Worm (Caenorhabditis elegans) whole organism, L2 larva: Measurements from ENCODE around the gene nhr-255.
A peak's percentile ranks its signal among the peaks of the same experiment; 100 is the strongest.

Experiments used
- C34F6.9 ChIP-seq: fragments of 150-350 bp; optimal IDR thresholded peaks from 2 replicates; lab custom pipeline; 2014; ENCODE audit warnings: missing biosample characterization, missing genetic modification characterization
- F13H6.1 ChIP-seq: sonication (generic microtip); optimal IDR thresholded peaks from 2 replicates; lab custom pipeline; 2016; ENCODE audit warnings: missing genetic modification characterization, missing compliant biosample characterization
- R02D3.7 ChIP-seq: fragments of 150-350 bp; optimal IDR thresholded peaks from 2 replicates; lab custom pipeline; 2014; ENCODE audit warnings: missing biosample characterization, missing genetic modification characterization
- Y55F3AM.14 ChIP-seq: fragments of 200-800 bp; sonication (Bioruptor generic); optimal IDR thresholded peaks from 2 replicates; lab custom pipeline; 2018; ENCODE audit warnings: mild to moderate bottlenecking, missing genetic modification characterization, missing compliant biosample characterization
- ZK546.5 ChIP-seq: sonication (generic microtip); optimal IDR thresholded peaks from 2 replicates; lab custom pipeline; 2017; ENCODE audit warnings: missing biosample characterization, missing genetic modification characterization
- alr-1 ChIP-seq: fragments of 150-350 bp; optimal IDR thresholded peaks from 2 replicates; lab custom pipeline; 2014; ENCODE audit warnings: missing biosample characterization, missing genetic modification characterization
- aly-2 ChIP-seq: fragments of 150-350 bp; optimal IDR thresholded peaks from 2 replicates; lab custom pipeline; 2014; ENCODE audit warnings: missing biosample characterization, missing genetic modification characterization
- ama-1 ChIP-seq: fragments of 150-350 bp; optimal IDR thresholded peaks from 2 replicates; lab custom pipeline; 2018; ENCODE audit warnings: inconsistent platforms
- blmp-1 ChIP-seq: sonication (generic microtip); optimal IDR thresholded peaks from 2 replicates; lab custom pipeline; 2017; ENCODE audit warnings: missing genetic modification characterization, mild to moderate bottlenecking, missing compliant biosample characterization, antibody characterized with exemption, moderate library complexity; ENCODE audit not compliant: insufficient read depth
- ceh-82 ChIP-seq: fragments of 150-350 bp; optimal IDR thresholded peaks from 2 replicates; lab custom pipeline; 2014; ENCODE audit warnings: missing biosample characterization, missing genetic modification characterization
- crh-2 ChIP-seq: sonication (generic microtip); optimal IDR thresholded peaks from 2 replicates; lab custom pipeline; 2017; ENCODE audit warnings: missing biosample characterization, missing genetic modification characterization
- dmd-4 ChIP-seq: sonication (generic microtip); optimal IDR thresholded peaks from 2 replicates; lab custom pipeline; 2017; ENCODE audit warnings: missing biosample characterization, missing genetic modification characterization
- egl-27 ChIP-seq: sonication (generic microtip); optimal IDR thresholded peaks from 3 replicates; lab custom pipeline; 2017; ENCODE audit warnings: missing biosample characterization, missing genetic modification reagents, missing genetic modification characterization
- elt-3 ChIP-seq: sonication (generic microtip); optimal IDR thresholded peaks from 2 replicates; lab custom pipeline; 2017; ENCODE audit warnings: missing biosample characterization, missing genetic modification characterization
- fos-1 ChIP-seq: fragments of 150-350 bp; optimal IDR thresholded peaks from 2 replicates; lab custom pipeline; 2014; ENCODE audit warnings: missing biosample characterization, missing genetic modification characterization
- gmeb-1 ChIP-seq: fragments of 150-350 bp; optimal IDR thresholded peaks from 2 replicates; lab custom pipeline; 2014; ENCODE audit warnings: missing biosample characterization, missing genetic modification characterization
- lin-11 ChIP-seq: fragments of 150-350 bp; sonication (generic microtip); optimal IDR thresholded peaks from 2 replicates; lab custom pipeline; 2014; ENCODE audit warnings: missing biosample characterization, missing genetic modification characterization, inconsistent platforms, mixed read lengths
- lin-13 ChIP-seq: fragments of 150-350 bp; optimal IDR thresholded peaks from 2 replicates; lab custom pipeline; 2014; ENCODE audit warnings: missing biosample characterization, missing genetic modification reagents, missing genetic modification characterization
- lsy-2 ChIP-seq, 2 experiments: fragments of 150-350 bp in 1 of 2; sonication (generic microtip) in 1 of 2; optimal IDR thresholded peaks; 2 replicates each; lab custom pipeline; 2014 to 2017; ENCODE audit warnings: missing biosample characterization in 2 of 2, missing genetic modification characterization in 2 of 2
- mdl-1 ChIP-seq, 2 experiments: fragments of 150-350 bp in 1 of 2; sonication (generic microtip) in 1 of 2; optimal IDR thresholded peaks; 2 replicates each; lab custom pipeline; 2017; ENCODE audit warnings: missing biosample characterization in 2 of 2, missing genetic modification characterization in 2 of 2
- nhr-10 ChIP-seq: sonication (generic microtip); optimal IDR thresholded peaks from 2 replicates; lab custom pipeline; 2017; ENCODE audit warnings: missing biosample characterization, missing genetic modification characterization
- nhr-11 ChIP-seq: fragments of 150-350 bp; optimal IDR thresholded peaks from 2 replicates; lab custom pipeline; 2014; ENCODE audit warnings: missing biosample characterization, missing genetic modification characterization
- nhr-12 ChIP-seq: fragments of 150-350 bp; optimal IDR thresholded peaks from 2 replicates; lab custom pipeline; 2014; ENCODE audit warnings: missing biosample characterization, missing genetic modification characterization
- nhr-129 ChIP-seq: fragments of 150-350 bp; optimal IDR thresholded peaks from 2 replicates; lab custom pipeline; 2014; ENCODE audit warnings: missing biosample characterization, missing genetic modification characterization
- nhr-23 ChIP-seq: fragments of 150-350 bp; optimal IDR thresholded peaks from 2 replicates; lab custom pipeline; 2014; ENCODE audit warnings: missing biosample characterization, missing genetic modification reagents, missing genetic modification characterization
- nhr-237 ChIP-seq: fragments of 150-350 bp; optimal IDR thresholded peaks from 2 replicates; lab custom pipeline; 2014; ENCODE audit warnings: missing biosample characterization, missing genetic modification characterization
- nhr-25 ChIP-seq: fragments of 150-350 bp; sonication (generic microtip); optimal IDR thresholded peaks from 3 replicates; lab custom pipeline; 2014; ENCODE audit warnings: missing biosample characterization, missing genetic modification characterization
- nhr-6 ChIP-seq: fragments of 150-350 bp; optimal IDR thresholded peaks from 2 replicates; lab custom pipeline; 2014; ENCODE audit warnings: missing biosample characterization, missing genetic modification characterization
- nhr-77 ChIP-seq: fragments of 150-350 bp; optimal IDR thresholded peaks from 2 replicates; lab custom pipeline; 2014; ENCODE audit warnings: missing biosample characterization, missing genetic modification characterization
- sem-4 ChIP-seq: fragments of 150-350 bp; optimal IDR thresholded peaks from 2 replicates; lab custom pipeline; 2014; ENCODE audit warnings: missing biosample characterization, missing genetic modification reagents, missing genetic modification characterization
- sma-3 ChIP-seq: sonication (generic microtip); optimal IDR thresholded peaks from 2 replicates; lab custom pipeline; 2016; ENCODE audit warnings: missing genetic modification reagents, missing genetic modification characterization, missing compliant biosample characterization
- sma-9 ChIP-seq, 2 experiments: fragments of 150-350 bp in 1 of 2; sonication (generic microtip) in 1 of 2; optimal IDR thresholded peaks; 2 replicates each; lab custom pipeline; 2014 to 2016; ENCODE audit warnings: missing genetic modification characterization in 2 of 2, mild to moderate bottlenecking in 1 of 2, missing biosample characterization in 1 of 2, missing compliant biosample characterization in 1 of 2, missing genetic modification reagents in 1 of 2, moderate library complexity in 1 of 2
- snpc-4 ChIP-seq: fragments of 150-350 bp; optimal IDR thresholded peaks from 2 replicates; lab custom pipeline; 2014; ENCODE audit warnings: missing biosample characterization, missing genetic modification characterization
- unc-39 ChIP-seq: fragments of 150-350 bp; optimal IDR thresholded peaks from 2 replicates; lab custom pipeline; 2014; ENCODE audit warnings: missing biosample characterization, missing genetic modification characterization
- unc-55 ChIP-seq: fragments of 150-350 bp; sonication (generic microtip); optimal IDR thresholded peaks from 3 replicates; lab custom pipeline; 2014; ENCODE audit warnings: missing biosample characterization, missing genetic modification reagents, missing genetic modification characterization
- zag-1 ChIP-seq: fragments of 150-350 bp; optimal IDR thresholded peaks from 2 replicates; lab custom pipeline; 2014; ENCODE audit warnings: missing biosample characterization, missing genetic modification characterization
- ztf-11 ChIP-seq: sonication (generic microtip); optimal IDR thresholded peaks from 2 replicates; lab custom pipeline; 2017; ENCODE audit warnings: missing biosample characterization, missing genetic modification characterization

The nhr-255 gene

DNA sequence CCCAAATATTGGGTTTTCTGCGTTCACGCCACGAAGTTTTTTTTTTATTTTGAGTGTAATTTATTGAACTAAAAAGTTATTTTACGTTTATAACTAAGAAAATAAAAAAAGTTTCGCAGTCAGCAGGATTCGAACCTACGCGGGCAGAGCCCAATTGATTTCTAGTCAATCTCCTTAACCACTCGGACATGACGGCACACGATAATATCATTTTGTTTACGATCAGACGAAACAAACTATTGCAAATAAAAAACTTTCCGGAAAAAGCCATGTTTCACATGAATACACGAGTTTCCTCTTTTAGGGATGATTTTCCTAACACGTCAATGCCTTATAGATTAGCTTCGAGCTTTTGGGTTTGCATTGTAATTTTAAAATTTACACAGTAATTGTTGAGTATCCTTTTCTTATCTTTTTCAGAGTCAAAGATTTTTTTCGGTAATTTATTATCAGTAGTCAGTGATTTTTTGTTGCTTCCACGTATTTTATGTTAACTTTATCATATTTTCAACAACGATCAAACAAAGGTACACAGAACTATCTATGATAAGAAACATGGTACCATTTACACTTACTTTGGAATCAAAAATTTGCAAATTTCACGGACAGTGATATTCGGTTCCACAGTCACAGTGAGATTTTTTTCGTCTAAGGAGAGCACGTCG, 27.6 kb downstream of the nhr-255 start:
- TF ChIP-seq nhr-77 (tag; lab: Kevin White, UChicago) = no peak
- TF ChIP-seq fos-1 (tag; lab: Kevin White, UChicago) = peak; percentile 18

DNA sequence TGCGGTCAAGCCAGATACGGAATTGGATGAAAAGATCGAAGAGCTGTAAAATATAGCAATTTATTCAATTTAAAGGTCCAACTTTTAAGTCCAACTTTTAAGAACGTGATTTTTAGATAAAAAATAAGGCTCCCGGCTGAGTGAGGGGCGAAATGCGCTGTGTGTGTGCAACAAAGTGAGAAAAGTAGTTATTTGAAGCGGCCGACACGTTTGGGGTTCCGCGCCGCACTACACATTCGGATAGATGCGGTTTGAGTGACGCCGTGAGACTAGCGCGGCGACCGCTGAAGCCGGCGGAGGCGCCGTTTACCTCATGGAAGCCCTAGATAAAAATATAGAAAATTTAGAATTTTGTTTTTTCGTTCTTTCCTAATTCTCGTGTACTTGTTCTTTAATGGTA, 28.4 kb downstream of the nhr-255 start:
- TF ChIP-seq snpc-4 (tag; lab: Kevin White, UChicago) (peak; percentile 20), elt-3 (tag; lab: Kevin White, UChicago) (no peak), ZK546.5 (tag; lab: Kevin White, UChicago) (no peak), aly-2 (tag; lab: Kevin White, UChicago) (no peak), alr-1 (tag; lab: Kevin White, UChicago) (no peak)

DNA sequence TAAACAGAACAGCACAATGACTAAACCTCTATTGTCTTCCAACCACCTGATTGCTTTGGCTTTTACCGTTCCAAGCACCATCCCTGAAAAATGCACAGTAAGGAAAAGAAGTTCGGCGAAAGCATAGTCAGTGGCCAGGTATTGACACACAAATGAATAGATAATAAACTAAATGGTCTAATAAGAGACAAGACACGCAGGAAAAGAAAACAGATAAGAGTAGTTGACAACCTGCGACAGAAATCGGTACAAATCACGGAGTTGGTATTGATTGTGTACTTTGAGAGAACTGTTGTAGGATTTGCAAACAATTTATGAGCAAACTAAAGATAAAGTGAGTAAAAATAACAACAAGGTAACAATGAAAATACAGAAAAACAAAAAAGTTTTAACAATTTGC, 29.0 kb downstream of the nhr-255 start, which contains the start of gene Y7A5A.1:
Gene Y7A5A.1, minus strand, starts transcription at position 83 of the 400 bp plus-strand sequence.
- TF ChIP-seq fos-1 (tag; lab: Kevin White, UChicago) (peak; percentile 66), nhr-23 (no peak)

DNA sequence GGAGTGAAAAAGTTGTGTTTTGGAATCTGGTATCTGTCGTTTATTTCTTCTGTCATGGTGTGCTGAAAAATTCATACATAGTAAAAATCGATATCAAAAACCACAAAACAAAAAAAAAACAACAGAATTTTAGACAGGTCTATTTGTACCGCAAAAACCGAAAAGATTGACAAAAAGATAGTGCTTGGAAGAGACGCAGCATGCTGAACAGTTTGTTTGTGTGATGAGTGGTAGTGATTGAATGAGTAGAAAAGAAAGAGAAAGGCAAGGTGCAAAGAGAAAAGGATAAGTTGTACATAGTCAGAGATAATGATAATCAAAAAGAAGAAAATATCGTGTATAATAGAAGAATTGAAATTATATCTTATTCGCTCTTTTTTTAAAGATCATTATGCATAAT, 30.3 kb downstream of the nhr-255 start, which contains the start of gene Y7A5A.2:
Gene Y7A5A.2, minus strand, starts transcription at position 62 of the 400 bp plus-strand sequence.
- TF ChIP-seq blmp-1 (tag; lab: Kevin White, UChicago) (peak; percentile 54), sma-9 (GFP tag; optimal IDR thresholded peaks at IDR 0.05; lab: Kevin White, UChicago) (peak; percentile 12), sma-9 (tag; optimal IDR thresholded peaks at IDR 0.05; lab: Kevin White, UChicago) (no peak), nhr-129 (tag; lab: Kevin White, UChicago) (peak; percentile 11), nhr-237 (tag; lab: Kevin White, UChicago) (no peak), C34F6.9 (tag; lab: Kevin White, UChicago) (no peak), fos-1 (tag; lab: Kevin White, UChicago) (peak; percentile 35)

DNA sequence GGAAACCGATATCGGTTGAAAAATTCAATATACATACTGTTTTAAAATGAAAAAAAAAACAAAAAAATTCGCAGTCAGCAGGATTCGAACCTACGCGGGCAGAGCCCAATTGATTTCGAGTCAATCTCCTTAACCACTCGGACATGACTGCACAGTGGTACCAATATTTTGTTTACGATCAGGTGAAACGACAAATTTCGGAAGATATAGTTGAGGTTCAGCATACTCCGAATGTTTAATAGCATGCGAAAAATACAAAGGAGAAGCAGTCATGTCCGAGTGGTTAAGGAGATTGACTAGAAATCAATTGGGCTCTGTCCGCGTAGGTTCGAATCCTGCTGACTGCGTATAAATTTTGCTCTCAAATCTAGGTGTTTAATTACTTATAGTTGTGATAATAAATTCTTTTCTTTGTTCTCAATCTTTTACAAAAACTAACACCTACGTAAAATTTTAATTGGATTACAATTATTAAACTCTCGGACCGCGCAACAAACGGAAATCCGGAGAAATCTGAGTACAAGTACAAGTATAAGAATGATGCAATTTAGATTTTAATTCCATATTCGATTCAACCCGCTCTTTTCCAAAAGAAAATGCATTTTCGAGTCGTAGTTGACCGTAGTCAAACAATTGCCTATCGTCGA, 31.0 kb downstream of the nhr-255 start, which contains the start of gene Y7A5A.13:
Gene Y7A5A.13, plus strand, starts transcription at position 597 of the 647 bp plus-strand sequence.
- TF ChIP-seq snpc-4 (tag; lab: Kevin White, UChicago) (no peak), fos-1 (tag; lab: Kevin White, UChicago) (peak; percentile 12)

DNA sequence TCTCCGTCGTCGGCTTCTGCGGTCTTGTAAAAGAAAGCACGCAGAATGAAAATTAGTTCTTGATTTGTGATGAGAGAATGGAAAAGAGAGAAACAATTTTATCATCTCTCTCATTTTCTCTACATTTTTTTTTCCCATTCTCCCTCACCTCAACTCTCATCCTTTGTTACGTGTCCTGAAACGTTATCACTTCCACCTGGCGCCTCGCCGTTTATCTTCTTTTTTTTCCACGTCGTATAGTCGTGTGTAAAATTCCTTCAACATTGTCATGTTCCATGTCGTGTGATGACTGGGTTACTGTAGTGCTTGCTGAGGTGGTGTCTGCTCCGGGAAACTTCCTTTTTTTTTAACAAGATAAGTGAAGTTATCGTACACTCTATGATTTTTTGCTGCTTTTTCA, 37.1 kb downstream of the nhr-255 start:
- no peak for TF ChIP-seq ama-1 (lab: Kevin White, UChicago)
- no peak for TF ChIP-seq nhr-77 (tag; lab: Kevin White, UChicago)
- TF ChIP-seq alr-1 (tag; lab: Kevin White, UChicago) = no peak
- TF ChIP-seq mdl-1 (tag; optimal IDR thresholded peaks at IDR 0.05; lab: Kevin White, UChicago) = no peak
- no peak for TF ChIP-seq sem-4 (tag; lab: Kevin White, UChicago)
- peak; percentile 40 for TF ChIP-seq F13H6.1 (tag; lab: Kevin White, UChicago)
- TF ChIP-seq gmeb-1 (tag; lab: Kevin White, UChicago) = peak; percentile 25
- no peak for TF ChIP-seq nhr-237 (tag; lab: Kevin White, UChicago)
- peak; percentile 15 for TF ChIP-seq C34F6.9 (tag; lab: Kevin White, UChicago)
- TF ChIP-seq ZK546.5 (tag; lab: Kevin White, UChicago) = no peak
- TF ChIP-seq dmd-4 (tag; lab: Kevin White, UChicago) = no peak
- TF ChIP-seq zag-1 (tag; lab: Kevin White, UChicago) = no peak
- TF ChIP-seq sma-3 (GFP tag; lab: Kevin White, UChicago) = no peak
- peak; percentile 20 for TF ChIP-seq snpc-4 (tag; lab: Kevin White, UChicago)
- TF ChIP-seq ceh-82 (tag; lab: Kevin White, UChicago) = no peak
- TF ChIP-seq blmp-1 (tag; lab: Kevin White, UChicago) = no peak
- TF ChIP-seq unc-39 (tag; lab: Kevin White, UChicago) = no peak
- no peak for TF ChIP-seq egl-27 (tag; lab: Kevin White, UChicago)
- no peak for TF ChIP-seq nhr-10 (tag; lab: Kevin White, UChicago)
- TF ChIP-seq R02D3.7 (tag; lab: Kevin White, UChicago) = no peak
- peak; percentile 27 for TF ChIP-seq nhr-6 (tag; lab: Kevin White, UChicago)
- peak; percentile 23 for TF ChIP-seq lin-13 (GFP tag; lab: Kevin White, UChicago)
- no peak for TF ChIP-seq nhr-12 (tag; lab: Kevin White, UChicago)
- peak; percentile 75 for TF ChIP-seq nhr-129 (tag; lab: Kevin White, UChicago)
- TF ChIP-seq elt-3 (tag; lab: Kevin White, UChicago) = no peak
- no peak for TF ChIP-seq lin-11
- TF ChIP-seq fos-1 (tag; lab: Kevin White, UChicago) = peak; percentile 74
- TF ChIP-seq Y55F3AM.14 (GFP tag; lab: Kevin White, UChicago) = no peak
- TF ChIP-seq nhr-11 (tag; lab: Kevin White, UChicago) = no peak
- no peak for TF ChIP-seq unc-55 (GFP tag; lab: Kevin White, UChicago)
- TF ChIP-seq nhr-23 = no peak
- TF ChIP-seq ztf-11 = no peak
- TF ChIP-seq sma-9 (GFP tag; optimal IDR thresholded peaks at IDR 0.05; lab: Kevin White, UChicago) = peak; percentile 28
- TF ChIP-seq sma-9 (tag; optimal IDR thresholded peaks at IDR 0.05; lab: Kevin White, UChicago) = no peak
- peak; percentile 95 for TF ChIP-seq crh-2 (tag; lab: Kevin White, UChicago)
- no peak for TF ChIP-seq nhr-25 (tag; lab: Kevin White, UChicago)
- peak in 1 of 2 experiments; percentile 86 for TF ChIP-seq lsy-2 (tag; optimal IDR thresholded peaks at IDR 0.05; lab: Kevin White, UChicago)
